Worm (Caenorhabditis elegans) whole organism, young adult: ENCODE results near the gene cdc-48.1.

ENCODE experiments used
- B0336.3 ChIP-seq: fragments of 200-800 bp; sonication (Bioruptor generic); IDR thresholded peaks from 2 replicates; pipeline ENCODE4 v1.3.6; 2022; ENCODE audit warnings: missing genetic modification characterization, missing compliant biosample characterization
- ama-1 ChIP-seq, 3 experiments: fragments of 150-350 bp in 1 of 3; sonication (generic microtip) in 2 of 3; optimal IDR thresholded peaks; 2 replicates each; lab custom pipeline; 2014 to 2018; ENCODE audit warnings: missing biosample characterization in 2 of 3, missing genetic modification characterization in 2 of 3, missing genetic modification reagents in 2 of 3
- aptf-2 ChIP-seq: fragments of 200-800 bp; sonication (Bioruptor generic); conservative IDR thresholded peaks from 2 replicates; pipeline ENCODE4 v1.3.6; 2022; ENCODE audit warnings: missing genetic modification reagents, missing genetic modification characterization, missing compliant biosample characterization
- attf-5 ChIP-seq: fragments of 200-800 bp; sonication (Bioruptor generic); optimal IDR thresholded peaks from 2 replicates; lab custom pipeline; 2018; ENCODE audit warnings: mild to moderate bottlenecking, missing genetic modification characterization, missing compliant biosample characterization
- ets-4 ChIP-seq: fragments of 200-800 bp; sonication (Bioruptor generic); optimal IDR thresholded peaks from 2 replicates; lab custom pipeline; 2018; ENCODE audit warnings: mild to moderate bottlenecking, missing genetic modification characterization, missing compliant biosample characterization
- lin-35 ChIP-seq, 3 experiments: fragments of 150-350 bp in 2 of 3; sonication (generic microtip) in 1 of 3; optimal IDR thresholded peaks; 2 replicates each; lab custom pipeline; 2014 to 2018; ENCODE audit warnings: missing biosample characterization in 3 of 3, missing genetic modification characterization in 3 of 3, missing genetic modification reagents in 3 of 3
- lin-40 ChIP-seq: sonication (generic microtip); optimal IDR thresholded peaks from 2 replicates; lab custom pipeline; 2016; ENCODE audit warnings: missing genetic modification characterization, mild to moderate bottlenecking, missing compliant biosample characterization, missing genotype, missing genetic modification reagents
- nhr-90 ChIP-seq: sonication (generic microtip); optimal IDR thresholded peaks from 2 replicates; lab custom pipeline; 2016; ENCODE audit warnings: missing genotype, mild to moderate bottlenecking, missing genetic modification characterization, missing compliant biosample characterization
- unc-62 ChIP-seq: fragments of 150-350 bp; optimal IDR thresholded peaks from 2 replicates; lab custom pipeline; 2014; ENCODE audit warnings: missing biosample characterization, missing genetic modification reagents, missing genetic modification characterization

DNA sequence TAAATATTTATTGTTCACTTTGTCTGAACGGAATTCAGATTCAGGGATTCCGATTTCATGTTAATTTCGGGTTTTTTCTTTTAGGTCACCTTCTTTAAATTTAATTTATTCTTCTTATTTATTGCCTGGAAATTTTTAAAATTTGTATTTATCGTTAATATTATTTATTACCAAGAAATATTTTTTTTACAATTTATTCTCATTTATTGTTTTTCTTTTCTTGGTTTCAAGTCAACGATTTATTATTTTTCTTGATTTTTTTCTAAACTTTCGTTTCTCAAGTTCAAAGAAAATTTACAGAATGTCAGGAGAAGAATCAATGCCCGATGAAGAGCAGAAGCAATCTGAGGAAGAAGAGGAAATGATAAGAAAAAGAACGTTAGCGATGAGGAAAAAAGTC is 24.5 kb upstream of the cdc-48.1 start, which contains the start of gene crn-3:
- TF ChIP-seq lin-40 (tag; lab: Kevin White, UChicago): no peak
- TF ChIP-seq aptf-2: no peak
- no peak for TF ChIP-seq ets-4
- TF ChIP-seq attf-5 (GFP tag; lab: Kevin White, UChicago): no peak
- TF ChIP-seq unc-62 (GFP tag; lab: Kevin White, UChicago): no peak
- no peak for TF ChIP-seq lin-35 (GFP tag; optimal IDR thresholded peaks at IDR 0.05; lab: Kevin White, UChicago)
- no peak for TF ChIP-seq ama-1 (optimal IDR thresholded peaks at IDR 0.05; lab: Kevin White, UChicago)
- TF ChIP-seq ama-1 (GFP tag; optimal IDR thresholded peaks at IDR 0.05; lab: Kevin White, UChicago): no peak
- TF ChIP-seq nhr-90 (tag; lab: Kevin White, UChicago): no peak
- TF ChIP-seq B0336.3: no peak
